Fruit fly (Drosophila melanogaster): Measurements from ENCODE around the gene CG33673.

Gene CG33673

DNA sequence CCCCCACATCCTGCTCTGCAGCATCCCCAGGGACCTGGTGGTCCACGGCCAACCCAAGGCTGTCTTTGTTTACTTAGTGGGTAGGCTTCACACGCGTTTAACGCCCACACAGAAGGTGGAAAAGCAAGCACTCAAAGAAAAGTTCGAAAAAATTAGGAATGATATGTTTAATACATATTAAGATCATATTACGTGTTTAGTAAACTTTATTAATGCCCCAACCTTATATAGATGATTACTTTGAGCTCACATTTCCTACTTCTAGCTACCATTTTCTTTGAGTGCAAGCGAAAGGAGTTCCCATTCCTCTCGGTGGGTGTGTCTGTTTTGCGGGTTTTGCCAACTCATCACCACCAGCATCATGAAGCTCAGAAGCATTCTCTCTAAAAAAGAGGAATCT is 12.9 kb upstream of the CG33673 start (continued):
- no peak for TF ChIP-seq CG8359 (GFP tag; optimal IDR thresholded peaks at IDR 0.05; ENCODE audit: borderline replicate concordance)
- TF ChIP-seq CG6683 (GFP tag; optimal IDR thresholded peaks at IDR 0.05) = no peak
- no peak for TF ChIP-seq ftz-f1 (GFP tag; optimal IDR thresholded peaks at IDR 0.05)
- TF ChIP-seq CG17829 (tag; optimal IDR thresholded peaks at IDR 0.05) = no peak
- no peak for TF ChIP-seq CG8478 (optimal IDR thresholded peaks at IDR 0.05)
- TF ChIP-seq CG10431 (GFP tag; optimal IDR thresholded peaks at IDR 0.05) = no peak
- no peak for TF ChIP-seq grn (GFP tag; optimal IDR thresholded peaks at IDR 0.05)
- TF ChIP-seq CG17186 (GFP tag; optimal IDR thresholded peaks at IDR 0.05) = no peak
- TF ChIP-seq CG8944 (GFP tag; optimal IDR thresholded peaks at IDR 0.05) = no peak
- TF ChIP-seq HLH54F (GFP tag; optimal IDR thresholded peaks at IDR 0.05) = no peak
- no peak for TF ChIP-seq gt (GFP tag; IDR thresholded peaks at IDR 0.05)
- TF ChIP-seq CG15269 (tag; optimal IDR thresholded peaks at IDR 0.05) = no peak
- TF ChIP-seq crol (GFP tag; IDR thresholded peaks at IDR 0.05) = no peak
- no peak for TF ChIP-seq Trl (optimal IDR thresholded peaks at IDR 0.05)
- no peak for TF ChIP-seq Trl (GFP tag; optimal IDR thresholded peaks at IDR 0.05)
- TF ChIP-seq CrebB (tag; optimal IDR thresholded peaks at IDR 0.05) = peak; percentile 4
- no peak for TF ChIP-seq Jarid2 (GFP tag; optimal IDR thresholded peaks at IDR 0.05)
- TF ChIP-seq amos (GFP tag; IDR thresholded peaks at IDR 0.05; ENCODE audit: partially characterized antibody) = no peak
- no peak for TF ChIP-seq Hsf (GFP tag; optimal IDR thresholded peaks at IDR 0.05)
- peak; percentile 27 for TF ChIP-seq dmrt99B (tag; optimal IDR thresholded peaks at IDR 0.05)
- no peak for TF ChIP-seq CG12236 (GFP tag; optimal IDR thresholded peaks at IDR 0.05)
- TF ChIP-seq CG15073 (GFP tag; optimal IDR thresholded peaks at IDR 0.05) = no peak
- no peak for TF ChIP-seq mld (GFP tag; IDR thresholded peaks at IDR 0.05; ENCODE audit: partially characterized antibody)
- no peak for TF ChIP-seq Mrtf (GFP tag; IDR thresholded peaks at IDR 0.05)
- TF ChIP-seq zfh1 (GFP tag; IDR thresholded peaks at IDR 0.05) = peak; percentile 59; the same call in 2 of the 3 replicates
- no peak for TF ChIP-seq Fer2 (tag; optimal IDR thresholded peaks at IDR 0.05)
- no peak for TF ChIP-seq Nf-YC (tag; optimal IDR thresholded peaks at IDR 0.05)
- no peak for TF ChIP-seq CG17612 (GFP tag; IDR thresholded peaks at IDR 0.05)
- TF ChIP-seq MBD-R2 (GFP tag; IDR thresholded peaks at IDR 0.05) = no peak
- no peak for TF ChIP-seq D (optimal IDR thresholded peaks at IDR 0.05)
- TF ChIP-seq D (GFP tag; optimal IDR thresholded peaks at IDR 0.05) = peak; percentile 17
- no peak for TF ChIP-seq kay (GFP tag; optimal IDR thresholded peaks at IDR 0.05)
- TF ChIP-seq zfh2 (GFP tag; optimal IDR thresholded peaks at IDR 0.05) = no peak
- no peak for TF ChIP-seq Hey (tag; optimal IDR thresholded peaks at IDR 0.05)
- no peak for TF ChIP-seq CkIIα-i1 (GFP tag; IDR thresholded peaks at IDR 0.05)
- no peak for TF ChIP-seq Vsx1 (GFP tag; optimal IDR thresholded peaks at IDR 0.05)
- no peak for TF ChIP-seq Gug (GFP tag; IDR thresholded peaks at IDR 0.05)
- no peak for TF ChIP-seq ranshi (GFP tag; IDR thresholded peaks at IDR 0.05)
- no peak for TF ChIP-seq tin (GFP tag; optimal IDR thresholded peaks at IDR 0.05)
- TF ChIP-seq Bgb (GFP tag; IDR thresholded peaks at IDR 0.05; ENCODE audit: partially characterized antibody) = no peak
- no peak for TF ChIP-seq stwl (tag; optimal IDR thresholded peaks at IDR 0.05)
- no peak for TF ChIP-seq ro (GFP tag; IDR thresholded peaks at IDR 0.05)
- TF ChIP-seq gfzf (GFP tag; optimal IDR thresholded peaks at IDR 0.05) = no peak
- no peak for TF ChIP-seq twi (tag; optimal IDR thresholded peaks at IDR 0.05)
- TF ChIP-seq CG13624 (GFP tag; optimal IDR thresholded peaks at IDR 0.05) = no peak
- TF ChIP-seq prd (optimal IDR thresholded peaks at IDR 0.05) = no peak
- TF ChIP-seq prd (GFP tag; IDR thresholded peaks at IDR 0.05) = peak; percentile 31; the same call in 1 of the 3 replicates
- TF ChIP-seq row (GFP tag; IDR thresholded peaks at IDR 0.05) = peak; percentile 63
- no peak for TF ChIP-seq en (GFP tag; optimal IDR thresholded peaks at IDR 0.05)
- TF ChIP-seq fru (optimal IDR thresholded peaks at IDR 0.05) = no peak
- TF ChIP-seq chm (GFP tag; IDR thresholded peaks at IDR 0.05) = no peak
- TF ChIP-seq sim (GFP tag; IDR thresholded peaks at IDR 0.05) = no peak
- TF ChIP-seq CG12071 (GFP tag; optimal IDR thresholded peaks at IDR 0.05) = no peak
- no peak for TF ChIP-seq Hr78 (GFP tag; optimal IDR thresholded peaks at IDR 0.05)
